Fruit fly (Drosophila melanogaster) S2 (cell line): Measurements from ENCODE around the gene CG5346.

ENCODE experiments used
- CG8478 ChIP-seq: fragments of >200 bp; optimal IDR thresholded peaks from 2 replicates; lab custom pipeline; 2018
- CTCF ChIP-seq, 2 experiments: fragments of >200 bp; optimal IDR thresholded peaks; 2 replicates each; lab custom pipeline; 2018

Gene CG5346

dm6 chr3R:22528264-22529158 lies at the start of gene CG5346:
TSS of gene CG5346 (minus strand) at chr3R:22528663.
- TF ChIP-seq CG8478 (no peak), CTCF (optimal IDR thresholded peaks at IDR 0.05; lab: Kevin White, UChicago) (peak; percentile 8 to 46)

- TF ChIP-seq CG8478 (no peak), CTCF (optimal IDR thresholded peaks at IDR 0.05; lab: Kevin White, UChicago) (no peak)
Observed at dm6 chr3R:22576979-22577378, 48.5 kb upstream of the CG5346 start.

DNA sequence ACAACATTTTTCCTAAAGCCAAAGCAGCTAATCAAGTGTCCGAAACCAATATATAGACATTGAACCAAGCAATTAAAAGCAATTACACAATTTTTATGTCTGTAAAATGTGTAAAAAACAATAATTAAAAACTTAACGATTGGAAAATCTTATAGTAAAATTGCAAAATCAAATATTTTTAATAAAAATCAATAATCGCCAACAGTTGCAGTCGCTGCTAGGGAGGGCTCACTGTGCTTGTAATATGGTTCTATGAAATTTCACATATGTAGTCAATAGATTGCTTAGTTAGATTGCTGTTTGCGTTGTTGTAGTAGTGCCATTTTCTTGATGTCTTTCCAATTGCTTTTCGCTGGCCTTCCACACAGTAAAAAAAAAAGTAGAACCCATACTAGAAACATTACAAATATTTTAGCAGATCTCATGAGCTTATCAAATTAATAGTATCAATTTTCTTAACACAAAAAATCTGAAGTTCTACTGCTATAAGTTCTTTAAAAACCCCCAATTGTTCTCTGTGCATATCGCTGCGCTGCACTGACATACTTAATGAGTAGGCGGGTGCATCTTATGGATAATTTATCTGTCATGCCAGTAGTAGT lies 47.7 kb upstream of the CG5346 start:
- no peak for TF ChIP-seq CTCF (optimal IDR thresholded peaks at IDR 0.05; lab: Kevin White, UChicago)
- no peak for TF ChIP-seq CG8478

DNA sequence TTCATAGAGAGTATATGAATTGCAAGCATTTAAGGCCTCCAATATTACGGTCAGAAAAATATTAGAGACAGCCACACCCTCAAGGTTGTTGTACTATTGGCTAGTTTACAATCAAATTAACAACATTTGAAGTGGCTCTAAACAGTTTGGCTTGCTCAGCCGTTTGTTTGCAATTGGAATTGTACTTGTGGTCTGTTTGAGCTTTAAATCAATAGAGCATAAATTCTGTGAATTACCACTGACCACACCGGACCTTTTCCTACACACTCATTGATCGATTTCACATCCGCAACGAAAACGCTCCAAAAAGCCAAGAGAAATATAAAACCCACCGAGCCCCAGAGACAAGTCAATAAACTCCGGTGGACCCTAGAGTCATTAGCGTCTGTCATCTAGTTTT lies 45.1 kb upstream of the CG5346 start:
- no peak for TF ChIP-seq CG8478
- TF ChIP-seq CTCF (optimal IDR thresholded peaks at IDR 0.05; lab: Kevin White, UChicago): no peak

DNA sequence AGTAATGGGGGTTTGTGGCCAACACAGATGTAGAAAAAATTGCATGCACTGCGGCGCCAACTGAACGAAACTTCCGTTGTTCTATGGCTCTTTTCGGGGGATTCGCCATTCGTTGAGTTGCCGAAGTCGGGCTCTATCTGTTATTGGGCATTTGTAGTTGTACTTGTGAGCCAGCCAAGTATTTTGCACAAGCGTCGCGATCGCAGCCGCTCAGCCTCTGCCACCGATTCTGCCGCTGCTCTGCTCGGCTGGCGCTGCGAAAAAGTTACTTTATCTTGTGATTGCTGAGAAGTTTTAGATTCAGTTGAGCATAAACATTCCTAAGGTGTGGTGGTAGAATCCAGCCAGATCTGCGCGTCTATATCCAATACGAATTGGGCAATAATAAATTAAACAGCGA lies 41.4 kb upstream of the CG5346 start, which contains the start of gene CG33110:
TSS of gene CG33110 (plus strand) at position 301 of the 400 bp plus-strand sequence.
- TF ChIP-seq CTCF (optimal IDR thresholded peaks at IDR 0.05; lab: Kevin White, UChicago) (no peak), CG8478 (no peak)

dm6 chr3R:22568508-22568907 lies 40.0 kb upstream of the CG5346 start:
- TF ChIP-seq CTCF (optimal IDR thresholded peaks at IDR 0.05; lab: Kevin White, UChicago) (no peak), CG8478 (no peak)

DNA sequence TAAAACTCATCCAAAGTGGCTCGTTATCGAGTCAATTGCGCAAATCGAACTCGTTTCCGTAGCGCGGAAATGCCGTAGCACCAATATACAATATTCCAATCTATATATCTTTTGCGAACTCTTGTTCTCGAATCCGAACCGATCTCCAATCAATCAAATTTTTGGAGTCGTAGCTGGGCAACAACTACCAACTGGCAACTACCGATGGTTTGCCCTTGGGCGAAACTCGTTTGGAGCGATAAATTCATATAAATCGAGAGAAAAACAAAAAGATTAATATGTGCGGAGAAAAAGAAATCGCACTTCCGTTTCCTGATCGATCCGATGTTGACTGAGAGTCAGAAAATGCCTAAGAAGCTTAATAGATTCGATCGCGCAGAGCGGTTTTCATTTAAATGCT lies 37.3 kb upstream of the CG5346 start:
- TF ChIP-seq CG8478 (no peak), CTCF (optimal IDR thresholded peaks at IDR 0.05; lab: Kevin White, UChicago) (no peak)

DNA sequence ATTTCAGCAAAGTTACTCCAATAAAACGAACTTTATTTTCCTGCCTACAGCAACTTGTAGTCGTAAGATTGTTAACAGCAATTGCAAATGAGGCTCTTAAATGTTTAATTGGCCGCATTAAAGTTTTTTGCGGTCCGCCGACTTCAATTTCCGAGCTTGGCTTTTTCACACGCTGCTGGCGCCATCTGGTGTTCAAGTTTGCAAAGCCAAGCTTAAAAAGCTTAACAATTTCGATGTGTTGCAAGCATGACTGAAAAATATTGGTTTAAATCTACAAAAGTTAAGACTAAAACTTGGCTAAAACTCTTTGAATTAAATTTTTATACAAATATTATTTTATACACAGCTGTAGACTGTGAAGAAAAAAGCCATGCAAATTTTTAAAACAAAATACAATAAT lies 36.2 kb upstream of the CG5346 start:
- TF ChIP-seq CTCF (optimal IDR thresholded peaks at IDR 0.05; lab: Kevin White, UChicago) (peak in 1 of 2 experiments; percentile 49), CG8478 (no peak)

DNA sequence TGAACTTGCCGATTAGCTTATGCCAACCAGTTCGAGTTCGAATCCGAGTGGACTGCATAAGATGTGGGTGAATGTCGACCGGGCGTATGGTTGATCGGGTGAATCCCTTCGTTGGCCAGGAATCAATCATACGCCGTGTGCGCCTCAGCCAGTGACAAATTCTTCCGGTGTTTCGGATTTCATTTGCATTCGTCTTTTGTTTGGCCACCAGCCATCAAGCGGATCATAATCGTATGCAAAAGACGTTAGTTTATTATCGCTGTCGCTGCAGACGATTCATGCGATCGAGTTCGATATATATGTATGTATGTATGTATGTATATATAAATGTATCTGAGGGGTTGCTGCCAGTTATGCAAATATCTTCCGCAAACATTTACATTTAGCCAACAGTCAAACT lies 35.6 kb upstream of the CG5346 start:
- no peak for TF ChIP-seq CG8478
- no peak for TF ChIP-seq CTCF (optimal IDR thresholded peaks at IDR 0.05; lab: Kevin White, UChicago)

DNA sequence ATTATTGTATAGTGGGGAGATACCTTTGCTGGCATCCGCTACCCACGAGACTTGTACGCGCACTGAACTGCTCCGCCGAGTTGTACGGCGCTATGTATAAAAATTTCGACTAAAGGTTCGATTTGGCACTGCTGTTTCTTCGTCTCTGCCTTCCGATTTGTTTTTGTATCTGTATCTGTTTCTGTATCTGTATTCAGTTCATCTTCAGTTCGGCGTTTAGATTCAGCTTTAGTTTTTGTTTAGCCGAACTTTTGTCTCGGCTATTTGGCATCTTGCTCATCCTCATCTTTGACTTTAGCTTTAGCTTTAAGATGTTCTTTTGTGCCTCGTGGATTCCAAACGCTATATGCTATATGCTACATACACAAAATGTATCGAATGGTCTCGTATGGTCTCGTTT lies 34.0 kb upstream of the CG5346 start, which contains the start of gene sit:
TSS of gene sit (minus strand) at position 71 of the 400 bp plus-strand sequence.
- no peak for TF ChIP-seq CG8478
- no peak for TF ChIP-seq CTCF (optimal IDR thresholded peaks at IDR 0.05; lab: Kevin White, UChicago)

DNA sequence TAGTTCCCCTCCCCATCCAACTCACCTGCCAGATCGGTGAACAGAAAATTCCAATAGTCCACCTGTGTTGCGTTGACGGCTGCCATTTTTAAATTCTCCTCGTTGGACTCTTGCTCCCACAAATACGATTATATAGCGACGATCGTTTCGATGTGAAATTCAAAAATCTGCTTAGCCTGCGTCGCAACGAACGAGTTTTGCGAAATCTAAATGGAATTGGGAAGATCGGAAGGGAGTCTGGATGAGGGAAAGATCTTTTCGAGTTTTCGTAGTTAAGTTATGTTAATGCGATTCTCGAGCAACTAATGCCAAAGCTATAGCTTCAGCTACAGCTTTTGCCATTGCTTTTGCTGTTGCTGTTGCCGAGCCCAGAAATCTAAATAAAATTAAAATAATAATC lies 31.8 kb upstream of the CG5346 start:
- TF ChIP-seq CTCF (optimal IDR thresholded peaks at IDR 0.05; lab: Kevin White, UChicago) (no peak), CG8478 (no peak)

DNA sequence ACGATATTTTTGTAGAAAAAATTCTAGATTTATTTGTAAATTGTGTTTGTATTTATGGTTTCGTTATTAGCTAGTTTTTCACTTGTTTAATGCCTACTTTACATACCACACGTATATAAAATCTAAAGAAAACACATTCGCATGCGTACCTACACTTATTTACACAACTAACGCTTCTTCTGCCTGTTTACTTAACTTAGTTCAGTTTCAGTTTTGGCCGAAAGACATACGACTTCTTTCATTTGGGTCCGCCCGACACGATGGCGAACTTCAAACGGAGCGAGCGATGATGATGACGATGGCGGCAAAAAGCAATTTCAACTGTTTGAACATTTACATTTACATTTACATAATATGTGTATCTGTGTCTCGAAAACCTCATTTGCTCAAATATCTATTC lies 29.9 kb upstream of the CG5346 start:
- no peak for TF ChIP-seq CG8478

DNA sequence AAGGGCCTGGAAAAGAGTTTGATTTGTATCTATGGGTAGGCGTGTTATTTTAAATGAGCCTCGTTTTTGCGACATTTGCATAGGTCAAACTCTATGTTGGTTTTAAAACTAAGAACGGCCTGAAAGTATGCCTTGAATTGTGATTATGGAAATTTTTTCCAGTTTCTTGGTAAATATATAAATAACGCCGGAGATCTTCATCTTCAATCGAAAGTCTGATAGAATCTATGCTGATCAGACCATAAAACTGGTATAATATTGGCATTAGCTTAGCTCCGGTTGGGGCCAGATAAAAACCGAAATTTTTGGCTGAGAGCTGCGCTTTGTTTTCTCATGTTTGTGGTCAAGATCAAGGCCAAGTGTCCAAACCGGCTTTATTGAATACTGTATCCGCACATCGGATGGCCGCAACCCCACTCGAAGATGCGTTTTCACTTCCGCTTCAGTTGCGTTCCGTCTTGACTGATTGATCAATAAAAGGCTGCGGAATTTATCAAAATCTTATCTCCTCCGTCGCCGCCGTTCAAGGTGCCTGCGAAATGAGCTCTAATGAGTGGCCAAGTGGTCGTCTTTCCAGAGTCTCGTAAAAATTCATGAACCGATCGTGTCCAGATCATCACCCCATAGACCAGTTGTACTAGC lies 28.8 kb upstream of the CG5346 start:
- TF ChIP-seq CG8478 (no peak), CTCF (optimal IDR thresholded peaks at IDR 0.05; lab: Kevin White, UChicago) (no peak)

DNA sequence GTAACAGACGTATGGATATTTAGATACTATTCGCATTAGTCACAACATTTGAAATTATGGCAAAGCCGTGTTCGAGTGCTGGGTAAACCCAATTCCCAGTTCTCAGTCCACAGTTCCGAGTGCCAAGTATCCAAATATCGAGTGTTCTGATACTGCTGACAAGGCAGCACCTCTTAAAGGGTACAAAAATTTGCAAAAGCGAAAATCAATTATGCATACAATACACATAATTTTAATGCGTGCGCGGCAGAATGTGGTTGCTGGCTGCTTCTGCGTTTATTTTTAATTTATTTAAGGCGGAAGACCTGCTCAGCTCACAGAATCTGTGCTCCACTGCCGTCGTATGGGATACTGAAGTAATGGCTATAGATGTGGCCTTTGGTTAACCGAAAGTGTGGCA lies 24.2 kb upstream of the CG5346 start:
- TF ChIP-seq CG8478 (no peak), CTCF (optimal IDR thresholded peaks at IDR 0.05; lab: Kevin White, UChicago) (no peak)

DNA sequence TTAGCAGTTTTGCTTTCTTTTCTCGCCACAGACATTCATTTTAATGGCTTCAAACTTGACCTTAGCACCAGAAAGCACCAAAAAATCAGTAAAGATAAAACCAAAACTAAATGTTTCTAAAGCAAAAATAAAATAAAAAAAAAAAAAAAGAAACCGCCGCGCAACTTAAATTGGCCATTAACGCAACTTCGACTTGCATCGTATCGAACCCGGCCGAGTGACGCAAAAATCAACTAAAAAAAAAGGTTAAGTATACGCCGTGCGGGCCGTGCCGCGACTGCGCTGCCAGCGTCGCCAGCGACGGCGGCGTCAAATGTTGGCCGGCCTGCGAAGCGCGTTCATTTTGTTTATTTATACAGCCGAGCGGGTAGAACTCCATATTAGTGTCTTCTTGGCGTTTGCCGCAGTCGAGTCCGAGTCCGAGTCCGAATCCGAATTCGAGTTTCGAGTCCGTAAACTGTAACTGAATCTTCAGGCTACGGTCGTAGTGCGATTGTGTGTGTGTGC lies 21.9 kb upstream of the CG5346 start, which contains the start of gene bond:
TSS of gene bond (plus strand) at position 375 of the 507 bp plus-strand sequence.
- TF ChIP-seq CTCF (optimal IDR thresholded peaks at IDR 0.05; lab: Kevin White, UChicago): no peak
- TF ChIP-seq CG8478: no peak

dm6 chr3R:22547585-22548022 lies 19.1 kb upstream of the CG5346 start, which contains the start of gene AdipoR:
TSS of gene AdipoR (minus strand) at chr3R:22547846.
- TF ChIP-seq CG8478 (no peak), CTCF (optimal IDR thresholded peaks at IDR 0.05; lab: Kevin White, UChicago) (peak in 1 of 2 experiments; percentile 25)
